Fruit fly (Drosophila melanogaster) whole organism, prepupa: ENCODE results near the gene Grasp65.

Experiments
- CG10669 ChIP-seq: fragments of 200-800 bp; sonication (Bioruptor generic); optimal IDR thresholded peaks from 3 replicates; lab custom pipeline; 2018; ENCODE audit warnings: missing biosample characterization, mild to moderate bottlenecking, missing genetic modification characterization, moderate library complexity
- CG11294 ChIP-seq: fragments of 200-800 bp; sonication (Bioruptor generic); IDR thresholded peaks from 2 replicates; pipeline ENCODE4 v1.3.6; 2022; ENCODE audit warnings: missing biosample characterization, missing genetic modification characterization
- CG11762 ChIP-seq: fragments of 200-800 bp; sonication (Bioruptor generic); optimal IDR thresholded peaks from 3 replicates; lab custom pipeline; 2016; ENCODE audit warnings: missing biosample characterization, missing genetic modification characterization; ENCODE audit not compliant: insufficient read depth
- CG11902 ChIP-seq: fragments of 200-800 bp; sonication (Bioruptor generic); optimal IDR thresholded peaks from 3 replicates; lab custom pipeline; 2016; ENCODE audit warnings: missing biosample characterization, missing genetic modification characterization
- CG15336 ChIP-seq: fragments of 200-800 bp; sonication (Bioruptor generic); IDR thresholded peaks from 2 replicates; pipeline ENCODE4 v1.3.6; 2022; ENCODE audit warnings: missing biosample characterization, missing genetic modification characterization
- CG1621 ChIP-seq: fragments of 200-800 bp; sonication (Bioruptor generic); optimal IDR thresholded peaks from 3 replicates; lab custom pipeline; 2018; ENCODE audit warnings: missing biosample characterization, mild to moderate bottlenecking, missing genetic modification characterization
- CG16779 ChIP-seq: fragments of 200-800 bp; sonication (Bioruptor generic); optimal IDR thresholded peaks from 3 replicates; lab custom pipeline; 2017; ENCODE audit warnings: missing biosample characterization, mild to moderate bottlenecking, missing genetic modification characterization
- CG31627 ChIP-seq: fragments of 200-800 bp; sonication (Bioruptor generic); optimal IDR thresholded peaks from 3 replicates; lab custom pipeline; 2016; ENCODE audit warnings: missing biosample characterization, missing genetic modification characterization
- CG32006 ChIP-seq: fragments of 200-800 bp; sonication (Bioruptor generic); optimal IDR thresholded peaks from 3 replicates; lab custom pipeline; 2017; ENCODE audit warnings: missing biosample characterization, mild to moderate bottlenecking, missing genetic modification characterization
- CG34406 ChIP-seq: fragments of 200-800 bp; sonication (Bioruptor generic); optimal IDR thresholded peaks from 3 replicates; lab custom pipeline; 2016; ENCODE audit warnings: missing biosample characterization, missing genetic modification characterization
- CG3919 ChIP-seq: fragments of 200-800 bp; sonication (Bioruptor generic); optimal IDR thresholded peaks from 3 replicates; lab custom pipeline; 2016; ENCODE audit warnings: missing biosample characterization, missing genetic modification characterization
- CG4318 ChIP-seq: fragments of 200-800 bp; sonication (Bioruptor generic); optimal IDR thresholded peaks from 3 replicates; lab custom pipeline; 2017; ENCODE audit warnings: missing biosample characterization, mild to moderate bottlenecking, missing genetic modification characterization
- CG6163 ChIP-seq: fragments of 200-800 bp; sonication (Bioruptor generic); IDR thresholded peaks from 3 replicates; pipeline ENCODE4 v1.3.6; 2022; ENCODE audit warnings: missing biosample characterization, missing genetic modification characterization
- CG6276 ChIP-seq: fragments of 200-800 bp; sonication (Bioruptor generic); optimal IDR thresholded peaks from 2 replicates; lab custom pipeline; 2017; ENCODE audit warnings: missing biosample characterization, mild to moderate bottlenecking, missing genetic modification characterization
- CG6792 ChIP-seq: fragments of 200-800 bp; sonication (Bioruptor generic); optimal IDR thresholded peaks from 3 replicates; lab custom pipeline; 2016; ENCODE audit warnings: missing biosample characterization, missing genetic modification characterization
- CG6808 ChIP-seq: fragments of 200-800 bp; sonication (Bioruptor generic); optimal IDR thresholded peaks from 3 replicates; lab custom pipeline; 2017; ENCODE audit warnings: missing biosample characterization, missing genetic modification characterization, mild to moderate bottlenecking, moderate library complexity, missing genetic modification reagents
- CG6854 ChIP-seq: fragments of 200-800 bp; sonication (Bioruptor generic); optimal IDR thresholded peaks from 2 replicates; lab custom pipeline; 2017; ENCODE audit warnings: missing biosample characterization, mild to moderate bottlenecking, missing genetic modification characterization
- CG7368 ChIP-seq: fragments of 200-800 bp; sonication (Bioruptor generic); optimal IDR thresholded peaks from 3 replicates; lab custom pipeline; 2016; ENCODE audit warnings: missing biosample characterization, missing genetic modification characterization
- CG8119 ChIP-seq: fragments of 200-800 bp; sonication (Bioruptor generic); IDR thresholded peaks from 3 replicates; pipeline ENCODE4 v1.3.6; 2022; ENCODE audit warnings: missing biosample characterization, missing genetic modification characterization
- CG8319 ChIP-seq: fragments of 200-800 bp; sonication (Bioruptor generic); optimal IDR thresholded peaks from 3 replicates; lab custom pipeline; 2016; ENCODE audit warnings: missing biosample characterization, missing genetic modification characterization
- CG8632 ChIP-seq: fragments of 200-800 bp; sonication (Bioruptor generic); optimal IDR thresholded peaks from 3 replicates; lab custom pipeline; 2016; ENCODE audit warnings: missing biosample characterization, missing genetic modification characterization
- CG9139 ChIP-seq: fragments of 200-800 bp; sonication (Bioruptor generic); optimal IDR thresholded peaks from 3 replicates; lab custom pipeline; 2017; ENCODE audit warnings: missing biosample characterization, mild to moderate bottlenecking, missing genetic modification characterization
- Eip75B ChIP-seq: fragments of 200-800 bp; sonication (Bioruptor generic); optimal IDR thresholded peaks from 3 replicates; lab custom pipeline; 2016; ENCODE audit warnings: missing biosample characterization, missing genetic modification characterization
- Eip93F ChIP-seq: fragments of 200-800 bp; sonication (Bioruptor generic); optimal IDR thresholded peaks from 2 replicates; lab custom pipeline; 2016; ENCODE audit warnings: missing biosample characterization, mild to moderate bottlenecking, missing genetic modification characterization
- Ets21C ChIP-seq: fragments of 200-800 bp; sonication (Bioruptor generic); optimal IDR thresholded peaks from 3 replicates; lab custom pipeline; 2016; ENCODE audit warnings: missing biosample characterization, missing genetic modification characterization
- Gug ChIP-seq: fragments of 200-800 bp; sonication (Bioruptor generic); IDR thresholded peaks from 2 replicates; pipeline ENCODE4 v1.3.6; 2022; ENCODE audit warnings: missing biosample characterization, missing genetic modification characterization
- Hr38 ChIP-seq: sonication (Bioruptor generic); optimal IDR thresholded peaks from 2 replicates; lab custom pipeline; 2016; ENCODE audit warnings: missing biosample characterization, missing genetic modification characterization
- Hr39 ChIP-seq: fragments of 200-800 bp; sonication (Bioruptor generic); optimal IDR thresholded peaks from 2 replicates; lab custom pipeline; 2016; ENCODE audit warnings: missing biosample characterization, missing genetic modification characterization
- Met ChIP-seq: fragments of 200-800 bp; sonication (Bioruptor generic); optimal IDR thresholded peaks from 3 replicates; lab custom pipeline; 2016; ENCODE audit warnings: missing biosample characterization, missing genetic modification characterization
- Smox ChIP-seq: fragments of 200-800 bp; sonication (Bioruptor generic); optimal IDR thresholded peaks from 3 replicates; lab custom pipeline; 2016; ENCODE audit warnings: missing biosample characterization, missing genetic modification characterization
- Sox102F ChIP-seq: fragments of 200-800 bp; sonication (Bioruptor generic); optimal IDR thresholded peaks from 2 replicates; lab custom pipeline; 2016; ENCODE audit warnings: missing biosample characterization, mild to moderate bottlenecking, missing genetic modification characterization
- Sox14 ChIP-seq: fragments of 200-800 bp; sonication (Bioruptor generic); optimal IDR thresholded peaks from 3 replicates; lab custom pipeline; 2016; ENCODE audit warnings: missing biosample characterization, missing genetic modification characterization
- Sox15 ChIP-seq: fragments of 200-800 bp; sonication (Bioruptor generic); optimal IDR thresholded peaks from 3 replicates; lab custom pipeline; 2016; ENCODE audit warnings: missing biosample characterization, missing genetic modification characterization
- achi ChIP-seq: fragments of 200-800 bp; sonication (Bioruptor generic); optimal IDR thresholded peaks from 3 replicates; lab custom pipeline; 2016; ENCODE audit warnings: missing biosample characterization, missing genetic modification characterization
- cyc ChIP-seq: fragments of 200-800 bp; sonication (Bioruptor generic); optimal IDR thresholded peaks from 3 replicates; lab custom pipeline; 2016; ENCODE audit warnings: missing biosample characterization, missing genetic modification characterization
- dac ChIP-seq: fragments of 200-800 bp; sonication (Bioruptor generic); optimal IDR thresholded peaks from 2 replicates; lab custom pipeline; 2017; ENCODE audit warnings: missing biosample characterization, mild to moderate bottlenecking, missing genetic modification characterization
- esn ChIP-seq: fragments of 200-800 bp; sonication (Bioruptor generic); optimal IDR thresholded peaks from 2 replicates; lab custom pipeline; 2016; ENCODE audit warnings: missing biosample characterization, mild to moderate bottlenecking, missing genetic modification characterization, moderate library complexity
- fd59A ChIP-seq: fragments of 200-800 bp; sonication (Bioruptor generic); optimal IDR thresholded peaks from 2 replicates; lab custom pipeline; 2017; ENCODE audit warnings: missing biosample characterization, mild to moderate bottlenecking, missing genetic modification characterization, missing genetic modification reagents
- fd85E ChIP-seq: fragments of 200-800 bp; sonication (Bioruptor generic); optimal IDR thresholded peaks from 3 replicates; lab custom pipeline; 2016; ENCODE audit warnings: missing biosample characterization, missing genetic modification characterization
- fkh ChIP-seq: fragments of 200-800 bp; sonication (Bioruptor generic); optimal IDR thresholded peaks from 3 replicates; lab custom pipeline; 2017; ENCODE audit warnings: missing biosample characterization, mild to moderate bottlenecking, missing genetic modification characterization, moderate library complexity
- lz ChIP-seq: fragments of 200-800 bp; sonication (Bioruptor generic); optimal IDR thresholded peaks from 3 replicates; lab custom pipeline; 2016; ENCODE audit warnings: missing biosample characterization, missing genetic modification characterization
- pdm3 ChIP-seq: fragments of 200-800 bp; sonication (Bioruptor generic); optimal IDR thresholded peaks from 3 replicates; lab custom pipeline; 2016; ENCODE audit warnings: missing biosample characterization, missing genetic modification characterization
- salr ChIP-seq, 2 experiments: fragments of 200-800 bp; sonication (Bioruptor generic); optimal IDR thresholded peaks; 3 replicates each; lab custom pipeline; 2016 to 2018; ENCODE audit warnings: missing biosample characterization in 2 of 2, missing genetic modification characterization in 2 of 2, mild to moderate bottlenecking in 1 of 2
- spab ChIP-seq: fragments of 200-800 bp; sonication (Bioruptor generic); optimal IDR thresholded peaks from 2 replicates; lab custom pipeline; 2017; ENCODE audit warnings: missing biosample characterization, mild to moderate bottlenecking, missing genetic modification characterization, missing genetic modification reagents
- ss ChIP-seq, 2 experiments: fragments of 200-800 bp; sonication (Bioruptor generic); optimal IDR thresholded peaks; 2 replicates in 1 of 2; 3 replicates in 1 of 2; lab custom pipeline; 2017 to 2018; ENCODE audit warnings: mild to moderate bottlenecking in 2 of 2, missing biosample characterization in 2 of 2, missing genetic modification characterization in 2 of 2, moderate library complexity in 1 of 2
- svp ChIP-seq: fragments of 200-800 bp; sonication (Bioruptor generic); peaks from one replicate; lab custom pipeline; 2016; ENCODE audit warnings: missing biosample characterization, missing genetic modification characterization
- topi ChIP-seq: fragments of 200-800 bp; sonication (Bioruptor generic); optimal IDR thresholded peaks from 3 replicates; lab custom pipeline; 2016; ENCODE audit warnings: missing biosample characterization, missing genetic modification characterization
- vri ChIP-seq: fragments of 200-800 bp; sonication (Bioruptor generic); optimal IDR thresholded peaks from 3 replicates; lab custom pipeline; 2016; ENCODE audit warnings: missing biosample characterization, mild to moderate bottlenecking, missing genetic modification characterization

Gene Grasp65

dm6 chr3L:19928435-19929011, 3.8 kb downstream of the Grasp65 start, which contains the start of the genes CG8004 and RhoGDI (continued):
- no peak for TF ChIP-seq ss (GFP tag; optimal IDR thresholded peaks at IDR 0.05; lab: Kevin White, UChicago)
- no peak for TF ChIP-seq CG11294 (GFP tag; lab: Robert Waterston, UW)
- TF ChIP-seq Eip75B (GFP tag; lab: Kevin White, UChicago), result peak; percentile 61
- no peak for TF ChIP-seq salr (GFP tag; optimal IDR thresholded peaks at IDR 0.05; lab: Kevin White, UChicago)
- peak; percentile 69 for TF ChIP-seq Hr39 (GFP tag; lab: Kevin White, UChicago)
- peak; percentile 1 for TF ChIP-seq Sox15 (GFP tag; lab: Kevin White, UChicago)
- peak; percentile 67 for TF ChIP-seq lz (GFP tag; lab: Kevin White, UChicago)
- no peak for TF ChIP-seq CG4318 (GFP tag; lab: Kevin White, UChicago)
- TF ChIP-seq Gug (GFP tag; lab: Robert Waterston, UW), result no peak
- TF ChIP-seq CG34406 (GFP tag; lab: Kevin White, UChicago), result peak; percentile 7
- peak; percentile 53 for TF ChIP-seq CG15336
- peak; percentile 53 for TF ChIP-seq cyc
- peak; percentile 40 for TF ChIP-seq CG32006 (GFP tag; lab: Kevin White, UChicago)
- peak; percentile 78 for TF ChIP-seq pdm3 (GFP tag; lab: Kevin White, UChicago)
- TF ChIP-seq svp (GFP tag; lab: Kevin White, UChicago), result peak; percentile 87
- peak; percentile 31 for TF ChIP-seq Eip93F (GFP tag; lab: Kevin White, UChicago)
- no peak for TF ChIP-seq CG8119 (GFP tag; lab: Robert Waterston, UW)
- TF ChIP-seq vri (GFP tag; lab: Kevin White, UChicago), result peak; percentile 96
- TF ChIP-seq CG16779 (tag; lab: Kevin White, UChicago), result no peak
- TF ChIP-seq fd59A (GFP tag; lab: Kevin White, UChicago), result no peak
- TF ChIP-seq CG10669 (GFP tag; lab: Kevin White, UChicago), result peak; percentile 7
- TF ChIP-seq CG3919 (GFP tag; lab: Kevin White, UChicago), result peak; percentile 59
- no peak for TF ChIP-seq CG11762
- peak; percentile 52 for TF ChIP-seq CG6792 (GFP tag; lab: Kevin White, UChicago)
- no peak for TF ChIP-seq CG6276 (GFP tag; lab: Kevin White, UChicago)
- peak; percentile 60 for TF ChIP-seq Ets21C (GFP tag; lab: Kevin White, UChicago)
- TF ChIP-seq CG7368 (GFP tag; lab: Kevin White, UChicago), result no peak
- TF ChIP-seq spab (GFP tag; lab: Kevin White, UChicago), result no peak
- TF ChIP-seq Met (GFP tag; lab: Kevin White, UChicago), result peak; percentile 61
- peak; percentile 11 for TF ChIP-seq Sox102F (GFP tag; lab: Kevin White, UChicago)
- TF ChIP-seq fd85E, result no peak
- TF ChIP-seq topi (GFP tag; lab: Kevin White, UChicago), result peak; percentile 46
- peak; percentile 64 for TF ChIP-seq esn (GFP tag; lab: Kevin White, UChicago)
- no peak for TF ChIP-seq Hr38 (GFP tag; lab: Kevin White, UChicago)
- TF ChIP-seq CG8319, result no peak
- no peak for TF ChIP-seq CG6808 (GFP tag; lab: Kevin White, UChicago)

dm6 chr3L:19929051-19929718, 4.4 kb downstream of the Grasp65 start:
- no peak for TF ChIP-seq achi (GFP tag; lab: Kevin White, UChicago)
- TF ChIP-seq CG9139 (GFP tag; lab: Kevin White, UChicago), result no peak
- peak; percentile 30 for TF ChIP-seq CG31627 (GFP tag; lab: Kevin White, UChicago)
- TF ChIP-seq Smox (GFP tag; lab: Kevin White, UChicago), result peak; percentile 48
- TF ChIP-seq CG15336, result 0 out of 2 replicates have a peak, but pooled peaks have one; percentile 10
- no peak for TF ChIP-seq spab (GFP tag; lab: Kevin White, UChicago)
- no peak for TF ChIP-seq CG1621 (tag; lab: Kevin White, UChicago)
- TF ChIP-seq CG11902, result no peak
- no peak for TF ChIP-seq Sox15 (GFP tag; lab: Kevin White, UChicago)
- no peak for TF ChIP-seq CG4318 (GFP tag; lab: Kevin White, UChicago)
- TF ChIP-seq CG8632 (GFP tag; lab: Kevin White, UChicago), result no peak
- no peak for TF ChIP-seq dac (GFP tag; lab: Kevin White, UChicago)
- TF ChIP-seq Gug (GFP tag; lab: Robert Waterston, UW), result no peak
- TF ChIP-seq Sox14, result peak; percentile 33
- TF ChIP-seq Eip75B (GFP tag; lab: Kevin White, UChicago), result peak; percentile 9
- peak; percentile 11 for TF ChIP-seq CG10669 (GFP tag; lab: Kevin White, UChicago)
- peak; percentile 73; the same call in 2 of the 3 replicates for TF ChIP-seq CG6163
- TF ChIP-seq fkh (GFP tag; lab: Kevin White, UChicago), result no peak
- TF ChIP-seq CG34406 (GFP tag; lab: Kevin White, UChicago), result peak; percentile 32
- TF ChIP-seq ss (GFP tag; optimal IDR thresholded peaks at IDR 0.05; lab: Kevin White, UChicago), result peak; percentile 45 to 55
- peak; percentile 20 for TF ChIP-seq CG3919 (GFP tag; lab: Kevin White, UChicago)
- peak; percentile 30 for TF ChIP-seq CG6854 (GFP tag; lab: Kevin White, UChicago)
- TF ChIP-seq Sox102F (GFP tag; lab: Kevin White, UChicago), result no peak
